Worm (Caenorhabditis elegans) whole organism, L4/young adult: ENCODE data around the gene cyp-34A2.

Experiments used
- W03F9.2 ChIP-seq: fragments of 150-350 bp; optimal IDR thresholded peaks from 2 replicates; lab custom pipeline; 2014; ENCODE audit warnings: missing biosample characterization, missing genetic modification characterization
- dao-5 ChIP-seq: sonication (generic microtip); optimal IDR thresholded peaks from 2 replicates; lab custom pipeline; 2016; ENCODE audit warnings: missing genotype, missing genetic modification characterization, moderate library complexity, missing compliant biosample characterization
- him-1 ChIP-seq: sonication (generic microtip); optimal IDR thresholded peaks from 2 replicates; lab custom pipeline; 2016; ENCODE audit warnings: missing genotype, missing genetic modification reagents, missing genetic modification characterization, missing compliant biosample characterization

- TF ChIP-seq him-1 (tag; lab: Kevin White, UChicago) = no peak
- TF ChIP-seq dao-5 (tag; lab: Kevin White, UChicago) = no peak
- TF ChIP-seq W03F9.2 (tag; lab: Kevin White, UChicago) = no peak
These were observed 49.6 kb downstream of the cyp-34A2 start, which contains the start of gene chil-12 for ce11 chrV:15241259-15241658.
